Fruit fly (Drosophila melanogaster) whole organism, embryonic: ENCODE results near the gene InR.

ENCODE experiments used
- CG12659 ChIP-seq: fragments of 200-800 bp; sonication (Bioruptor generic); optimal IDR thresholded peaks from 3 replicates; lab custom pipeline; 2017; ENCODE audit warnings: mild to moderate bottlenecking, missing biosample characterization, missing genetic modification reagents, missing genetic modification characterization
- CG12769 ChIP-seq: fragments of 200-800 bp; sonication (Bioruptor generic); optimal IDR thresholded peaks from 2 replicates; lab custom pipeline; 2019; ENCODE audit warnings: missing biosample characterization, mild to moderate bottlenecking, missing genetic modification characterization, moderate library complexity
- CG13424 ChIP-seq: fragments of 200-800 bp; sonication (Bioruptor generic); optimal IDR thresholded peaks from 2 replicates; lab custom pipeline; 2019; ENCODE audit warnings: missing biosample characterization, mild to moderate bottlenecking, missing genetic modification characterization, moderate library complexity
- CG14441 ChIP-seq: fragments of 200-800 bp; sonication (Bioruptor generic); IDR thresholded peaks from 2 replicates; pipeline ENCODE4 v1.3.6; 2022; ENCODE audit warnings: missing biosample characterization, missing genetic modification characterization
- CG14710 ChIP-seq: fragments of 200-800 bp; sonication (Bioruptor generic); optimal IDR thresholded peaks from 3 replicates; lab custom pipeline; 2019; ENCODE audit warnings: missing biosample characterization, mild to moderate bottlenecking, missing genetic modification characterization, moderate library complexity
- CG15073 ChIP-seq: fragments of 200-800 bp; sonication (Bioruptor generic); optimal IDR thresholded peaks from 2 replicates; lab custom pipeline; 2016; ENCODE audit warnings: missing biosample characterization, missing genetic modification characterization
- CG15269 ChIP-seq: fragments of 200-800 bp; sonication (Bioruptor generic); optimal IDR thresholded peaks from 2 replicates; lab custom pipeline; 2018; ENCODE audit warnings: missing biosample characterization, mild to moderate bottlenecking, missing genetic modification characterization, moderate library complexity
- CG15601 ChIP-seq: fragments of 200-800 bp; sonication (Bioruptor generic); optimal IDR thresholded peaks from 3 replicates; lab custom pipeline; 2019; ENCODE audit warnings: missing biosample characterization, mild to moderate bottlenecking, missing genetic modification characterization, moderate library complexity
- CG1602 ChIP-seq: fragments of 200-800 bp; sonication (Bioruptor generic); optimal IDR thresholded peaks from 3 replicates; lab custom pipeline; 2016; ENCODE audit warnings: missing biosample characterization, missing genetic modification characterization
- CG1603 ChIP-seq: fragments of 200-800 bp; sonication (Bioruptor generic); optimal IDR thresholded peaks from 2 replicates; lab custom pipeline; 2019; ENCODE audit warnings: missing biosample characterization, mild to moderate bottlenecking, missing genetic modification characterization, moderate library complexity
- CG17328 ChIP-seq: fragments of 200-800 bp; sonication (Bioruptor generic); IDR thresholded peaks from 2 replicates; pipeline ENCODE4 v1.3.6; 2022; ENCODE audit warnings: missing biosample characterization, missing genetic modification characterization
- CG17361 ChIP-seq: fragments of 200-800 bp; sonication (Bioruptor generic); IDR thresholded peaks from 3 replicates; pipeline ENCODE4 v1.3.6; 2022; ENCODE audit warnings: missing biosample characterization, missing genetic modification characterization
- CG17385 ChIP-seq: fragments of 200-800 bp; sonication (Bioruptor generic); optimal IDR thresholded peaks from 3 replicates; lab custom pipeline; 2018; ENCODE audit warnings: missing biosample characterization, mild to moderate bottlenecking, missing genetic modification characterization
- CG1792 ChIP-seq: fragments of 200-800 bp; sonication (Bioruptor generic); optimal IDR thresholded peaks from 2 replicates; lab custom pipeline; 2016; ENCODE audit warnings: missing biosample characterization, missing genetic modification characterization
- CG18262 ChIP-seq: fragments of 200-800 bp; optimal IDR thresholded peaks from 3 replicates; lab custom pipeline; 2019; ENCODE audit warnings: missing biosample characterization, mild to moderate bottlenecking, missing genetic modification characterization, moderate library complexity
- CG2875 ChIP-seq: fragments of 200-800 bp; sonication (Bioruptor generic); optimal IDR thresholded peaks from 2 replicates; lab custom pipeline; 2017; ENCODE audit warnings: missing biosample characterization, mild to moderate bottlenecking, missing genetic modification characterization, missing genetic modification reagents
- CG2889 ChIP-seq: fragments of 200-800 bp; sonication (Bioruptor generic); IDR thresholded peaks from 3 replicates; pipeline ENCODE4 v1.3.6; 2022; ENCODE audit warnings: missing biosample characterization, missing genetic modification characterization
- CG30403 ChIP-seq: fragments of 200-800 bp; sonication (Bioruptor generic); optimal IDR thresholded peaks from 3 replicates; lab custom pipeline; 2016; ENCODE audit warnings: missing biosample characterization, missing genetic modification characterization
- CG31224 ChIP-seq: fragments of 200-800 bp; sonication (Bioruptor generic); IDR thresholded peaks from 2 replicates; pipeline ENCODE4 v1.3.6; 2022; ENCODE audit warnings: missing biosample characterization, missing genetic modification characterization
- CG31441 ChIP-seq: fragments of 200-800 bp; sonication (Bioruptor generic); IDR thresholded peaks from 2 replicates; pipeline ENCODE4 v1.3.6; 2022; ENCODE audit warnings: missing biosample characterization, missing genetic modification characterization
- CG4617 ChIP-seq: fragments of 200-800 bp; sonication (Bioruptor generic); optimal IDR thresholded peaks from 3 replicates; lab custom pipeline; 2016; ENCODE audit warnings: missing biosample characterization, missing genetic modification characterization, borderline replicate concordance
- CG4730 ChIP-seq: fragments of 200-800 bp; sonication (Bioruptor generic); IDR thresholded peaks from 2 replicates; pipeline ENCODE4 v1.3.6; 2022; ENCODE audit warnings: missing biosample characterization, missing genetic modification characterization
- CG6689 ChIP-seq: fragments of 200-800 bp; sonication (Bioruptor generic); IDR thresholded peaks from 2 replicates; pipeline ENCODE4 v1.3.6; 2022; ENCODE audit warnings: missing biosample characterization, missing genetic modification characterization
- CG7556 ChIP-seq: fragments of 200-800 bp; sonication (Bioruptor generic); optimal IDR thresholded peaks from 2 replicates; lab custom pipeline; 2017; ENCODE audit warnings: missing biosample characterization, mild to moderate bottlenecking, missing genetic modification characterization
- CG7839 ChIP-seq: fragments of 200-800 bp; sonication (Bioruptor generic); optimal IDR thresholded peaks from 3 replicates; lab custom pipeline; 2018; ENCODE audit warnings: missing biosample characterization, mild to moderate bottlenecking, missing genetic modification characterization, moderate library complexity
- CG9876 ChIP-seq: fragments of 200-800 bp; sonication (Bioruptor generic); optimal IDR thresholded peaks from 2 replicates; lab custom pipeline; 2016; ENCODE audit warnings: missing biosample characterization, missing genetic modification characterization
- Camta ChIP-seq: fragments of 200-800 bp; sonication (Bioruptor generic); optimal IDR thresholded peaks from 2 replicates; lab custom pipeline; 2016; ENCODE audit warnings: missing biosample characterization, missing genetic modification characterization
- CoRest ChIP-seq: fragments of 200-800 bp; sonication (Bioruptor generic); optimal IDR thresholded peaks from 3 replicates; lab custom pipeline; 2018; ENCODE audit warnings: missing biosample characterization, mild to moderate bottlenecking, missing genetic modification characterization, moderate library complexity
- D19A ChIP-seq: fragments of 200-800 bp; optimal IDR thresholded peaks from 3 replicates; lab custom pipeline; 2019; ENCODE audit warnings: missing biosample characterization, mild to moderate bottlenecking, missing genetic modification characterization, moderate library complexity
- E2f2 ChIP-seq: fragments of 200-800 bp; sonication (Bioruptor generic); IDR thresholded peaks from 2 replicates; pipeline ENCODE4 v1.3.6; 2022; ENCODE audit warnings: missing biosample characterization, missing genetic modification characterization
- Ets65A ChIP-seq: fragments of 200-800 bp; sonication (Bioruptor generic); peaks from one replicate; lab custom pipeline; 2016; ENCODE audit warnings: missing biosample characterization, missing genetic modification characterization
- HLH3B ChIP-seq: fragments of 200-800 bp; sonication (Bioruptor generic); IDR thresholded peaks from 2 replicates; pipeline ENCODE4 v1.3.6; 2022; ENCODE audit warnings: missing biosample characterization, missing genetic modification characterization
- Med ChIP-seq: fragments of 200-800 bp; sonication (Bioruptor generic); peaks from one replicate; lab custom pipeline; 2016; ENCODE audit warnings: missing biosample characterization, missing genetic modification characterization, mild to moderate bottlenecking, inconsistent platforms, moderate library complexity
- Sox100B ChIP-seq: fragments of 200-800 bp; sonication (Bioruptor generic); optimal IDR thresholded peaks from 3 replicates; lab custom pipeline; 2018; ENCODE audit warnings: missing biosample characterization, mild to moderate bottlenecking, missing genetic modification characterization
- Stat92E ChIP-seq, 3 experiments: fragments of >200 bp in 2 of 3; fragments of 200-800 bp in 1 of 3; sonication (Bioruptor generic) in 1 of 3; optimal IDR thresholded peaks; 2 replicates each; lab custom pipeline; 2017 to 2019; ENCODE audit warnings: missing biosample characterization in 3 of 3, missing genetic modification characterization in 3 of 3, mild to moderate bottlenecking in 1 of 3, moderate library complexity in 1 of 3
- Xrp1 ChIP-seq: fragments of 200-800 bp; sonication (Bioruptor generic); IDR thresholded peaks from 2 replicates; pipeline ENCODE4 v1.3.6; 2022; ENCODE audit warnings: missing biosample characterization, missing genetic modification characterization
- ara ChIP-seq: fragments of 200-800 bp; sonication (Bioruptor generic); IDR thresholded peaks from 2 replicates; pipeline ENCODE4 v1.3.6; 2022; ENCODE audit warnings: missing biosample characterization, missing genetic modification characterization
- az2 ChIP-seq: fragments of 200-800 bp; sonication (Bioruptor generic); optimal IDR thresholded peaks from 3 replicates; lab custom pipeline; 2016; ENCODE audit warnings: missing biosample characterization, missing genetic modification characterization
- bsh ChIP-seq, 2 experiments: fragments of 200-800 bp; sonication (Bioruptor generic); optimal IDR thresholded peaks; 2 replicates each; lab custom pipeline; 2017 to 2018; ENCODE audit warnings: mild to moderate bottlenecking in 2 of 2, missing biosample characterization in 2 of 2, missing genetic modification characterization in 2 of 2, moderate library complexity in 1 of 2
- chinmo ChIP-seq: fragments of 200-800 bp; sonication (Bioruptor generic); IDR thresholded peaks from 4 replicates; pipeline ENCODE4 v1.3.6; 2022; ENCODE audit warnings: missing biosample characterization, missing genetic modification characterization; ENCODE audit not compliant: partially characterized antibody
- ci ChIP-seq: fragments of 200-800 bp; sonication (Bioruptor generic); IDR thresholded peaks from 3 replicates; pipeline ENCODE4 v1.3.6; 2022; ENCODE audit warnings: missing biosample characterization, missing genetic modification characterization
- dmrt11E ChIP-seq: fragments of 200-800 bp; sonication (Bioruptor generic); optimal IDR thresholded peaks from 3 replicates; lab custom pipeline; 2018; ENCODE audit warnings: missing biosample characterization, mild to moderate bottlenecking, missing genetic modification characterization, moderate library complexity
- dpn ChIP-seq, 2 experiments: fragments of 200-800 bp; sonication (Bioruptor generic); optimal IDR thresholded peaks; 3 replicates each; lab custom pipeline; 2016; ENCODE audit warnings: missing biosample characterization in 2 of 2, missing genetic modification characterization in 2 of 2
- esg ChIP-seq: fragments of 200-800 bp; sonication (Bioruptor generic); conservative IDR thresholded peaks from 2 replicates; pipeline ENCODE4 v1.3.6; 2022; ENCODE audit warnings: missing biosample characterization, missing genetic modification characterization
- nmo ChIP-seq: fragments of 200-800 bp; sonication (Bioruptor generic); optimal IDR thresholded peaks from 2 replicates; lab custom pipeline; 2018; ENCODE audit warnings: missing biosample characterization, mild to moderate bottlenecking, missing genetic modification characterization, moderate library complexity
- row ChIP-seq: fragments of 200-800 bp; sonication (Bioruptor generic); IDR thresholded peaks from 3 replicates; pipeline ENCODE4 v1.3.6; 2022; ENCODE audit warnings: missing biosample characterization, missing genetic modification characterization
- sisA ChIP-seq: fragments of 200-800 bp; sonication (Bioruptor generic); IDR thresholded peaks from 2 replicates; pipeline ENCODE4 v1.3.6; 2022; ENCODE audit warnings: missing biosample characterization, missing genetic modification characterization
- so ChIP-seq: fragments of 200-800 bp; sonication (Bioruptor generic); IDR thresholded peaks from 3 replicates; pipeline ENCODE4 v1.3.6; 2022; ENCODE audit warnings: missing biosample characterization, missing genetic modification characterization
- trem ChIP-seq: fragments of 200-800 bp; optimal IDR thresholded peaks from 3 replicates; lab custom pipeline; 2019; ENCODE audit warnings: missing biosample characterization, mild to moderate bottlenecking, missing genetic modification characterization, moderate library complexity

InR gene

DNA sequence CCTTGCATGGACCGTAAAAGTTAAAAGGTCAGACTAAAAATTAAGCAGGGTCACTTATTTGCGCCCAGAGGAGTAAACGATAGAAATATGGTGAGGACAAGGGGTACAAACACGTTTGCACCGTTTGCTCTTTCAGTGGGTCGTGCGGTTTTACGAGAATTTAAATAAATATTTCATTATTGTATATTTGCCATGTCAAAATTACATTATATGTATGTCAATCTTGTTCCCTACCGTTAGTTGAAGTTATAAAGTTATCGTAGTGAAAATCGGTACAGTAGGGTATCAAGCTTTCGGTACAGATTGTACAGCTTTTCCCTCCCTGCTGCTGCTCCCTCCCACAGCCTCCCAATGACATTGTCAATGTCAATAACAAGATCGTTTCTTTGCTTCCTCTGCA is 21.2 kb downstream of the InR start (continued):
- TF ChIP-seq CG31224 (peak; percentile 27; the same call in 1 of the 2 replicates), CG17328 (GFP tag; lab: Robert Waterston, UW) (0 out of 2 replicates have a peak, but pooled peaks have one; percentile 25), ara (GFP tag; lab: Robert Waterston, UW) (no peak), CG1602 (GFP tag; lab: Kevin White, UChicago) (peak; percentile 7), CG6689 (GFP tag; lab: Robert Waterston, UW) (peak; percentile 31; the same call in 1 of the 2 replicates), CG15269 (tag; lab: Kevin White, UChicago) (peak; percentile 27), CG13424 (tag; lab: Kevin White, UChicago) (peak; percentile 25), bsh (GFP tag; optimal IDR thresholded peaks at IDR 0.05; lab: Kevin White, UChicago) (peak in 1 of 2 experiments; percentile 63), so (GFP tag; lab: Robert Waterston, UW) (0 out of 3 replicates have a peak, but pooled peaks have one; percentile 11), CG4730 (GFP tag; lab: Robert Waterston, UW) (0 out of 2 replicates have a peak, but pooled peaks have one; percentile 8), trem (peak; percentile 12), CG17361 (GFP tag; lab: Robert Waterston, UW) (peak; percentile 39; the same call in 1 of the 3 replicates), CoRest (tag; lab: Kevin White, UChicago) (peak; percentile 14), CG15601 (tag; lab: Kevin White, UChicago) (peak; percentile 33), dpn (GFP tag; optimal IDR thresholded peaks at IDR 0.05; lab: Kevin White, UChicago) (no peak), Sox100B (GFP tag; lab: Kevin White, UChicago) (peak; percentile 35), nmo (GFP tag; lab: Kevin White, UChicago) (peak; percentile 12), CG9876 (GFP tag; lab: Kevin White, UChicago) (no peak), ci (no peak; the same call in 2 of the 3 replicates), Ets65A (GFP tag; lab: Kevin White, UChicago) (peak; percentile 34), CG12769 (peak; percentile 22), Stat92E (GFP tag; optimal IDR thresholded peaks at IDR 0.05; lab: Kevin White, UChicago) (no peak), az2 (GFP tag; lab: Kevin White, UChicago) (peak; percentile 42), dmrt11E (tag; lab: Kevin White, UChicago) (no peak), CG2889 (GFP tag; lab: Robert Waterston, UW) (no peak), CG1603 (peak; percentile 53), HLH3B (GFP tag; lab: Robert Waterston, UW) (0 out of 2 replicates have a peak, but pooled peaks have one; percentile 40), CG7839 (tag; lab: Kevin White, UChicago) (peak; percentile 35), CG31441 (GFP tag; lab: Robert Waterston, UW) (peak; percentile 36; the same call in 1 of the 2 replicates), CG18262 (tag; lab: Kevin White, UChicago) (peak; percentile 31), Camta (GFP tag; lab: Kevin White, UChicago) (no peak), CG4617 (GFP tag; lab: Kevin White, UChicago) (no peak), sisA (GFP tag; lab: Robert Waterston, UW) (peak; percentile 38; the same call in 1 of the 2 replicates), CG2875 (GFP tag; lab: Kevin White, UChicago) (peak; percentile 49), Xrp1 (GFP tag; lab: Robert Waterston, UW) (peak; percentile 19; the same call in 1 of the 2 replicates), D19A (peak; percentile 72), CG7556 (GFP tag; lab: Kevin White, UChicago) (peak; percentile 9), CG14710 (tag; lab: Kevin White, UChicago) (peak; percentile 13), CG1792 (GFP tag; lab: Kevin White, UChicago) (no peak), CG14441 (GFP tag; lab: Robert Waterston, UW) (peak; percentile 37; the same call in 1 of the 2 replicates), chinmo (GFP tag; lab: Robert Waterston, UW) (0 out of 4 replicates have a peak, but pooled peaks have one; percentile 20), Med (GFP tag; lab: Kevin White, UChicago) (peak; percentile 17), CG15073 (GFP tag; lab: Kevin White, UChicago) (no peak), CG12659 (GFP tag; lab: Kevin White, UChicago) (peak; percentile 10), row (GFP tag; lab: Robert Waterston, UW) (peak; percentile 56), CG30403 (GFP tag; lab: Kevin White, UChicago) (peak; percentile 9), esg (GFP tag; lab: Robert Waterston, UW) (peak; percentile 31), E2f2 (GFP tag; lab: Robert Waterston, UW) (0 out of 2 replicates have a peak, but pooled peaks have one; percentile 12), CG17385 (GFP tag; lab: Kevin White, UChicago) (peak; percentile 24)
